Fruit fly (Drosophila melanogaster): ENCODE measurements around the gene Hs3st-B.

The Hs3st-B gene

dm6 chrX:19208014-19208413 lies 40.4 kb upstream of the Hs3st-B start, which contains the start of gene Ulp1 (continued):
- TF ChIP-seq CG3838 (GFP tag; optimal IDR thresholded peaks at IDR 0.05) (no peak), CG18476 (GFP tag; optimal IDR thresholded peaks at IDR 0.05) (no peak), CG10147 (GFP tag; optimal IDR thresholded peaks at IDR 0.05) (no peak), CG14965 (GFP tag; optimal IDR thresholded peaks at IDR 0.05; ENCODE audit: borderline replicate concordance) (no peak), Drgx (GFP tag; IDR thresholded peaks at IDR 0.05) (no peak), CG2889 (GFP tag; IDR thresholded peaks at IDR 0.05) (no peak), CG4328 (GFP tag; optimal IDR thresholded peaks at IDR 0.05) (no peak), Atf6 (GFP tag; IDR thresholded peaks at IDR 0.05) (0 out of 2 replicates have a peak, but pooled peaks have one; percentile 33), CG13894 (tag; optimal IDR thresholded peaks at IDR 0.05) (peak; percentile 39), Pdp1 (GFP tag; optimal IDR thresholded peaks at IDR 0.05) (peak in 1 of 2 experiments; percentile 47), CG14050 (GFP tag; IDR thresholded peaks at IDR 0.05) (no peak), kay (GFP tag; optimal IDR thresholded peaks at IDR 0.05) (no peak), CG15601 (tag; optimal IDR thresholded peaks at IDR 0.05) (no peak), cad (GFP tag; optimal IDR thresholded peaks at IDR 0.05) (no peak), CG1832 (GFP tag; optimal IDR thresholded peaks at IDR 0.05) (no peak), zfh2 (GFP tag; optimal IDR thresholded peaks at IDR 0.05) (peak; percentile 15), chn (GFP tag; optimal IDR thresholded peaks at IDR 0.05) (no peak), CG15514 (GFP tag; optimal IDR thresholded peaks at IDR 0.05) (peak; percentile 57), Hmr (GFP tag; optimal IDR thresholded peaks at IDR 0.05) (no peak), az2 (GFP tag; optimal IDR thresholded peaks at IDR 0.05) (no peak), trh (GFP tag; optimal IDR thresholded peaks at IDR 0.05) (no peak), CG13296 (GFP tag; optimal IDR thresholded peaks at IDR 0.05) (no peak), bigmax (GFP tag; optimal IDR thresholded peaks at IDR 0.05) (no peak), ham (GFP tag; IDR thresholded peaks at IDR 0.05) (no peak), ase (GFP tag; IDR thresholded peaks at IDR 0.05) (no peak), CG2120 (GFP tag; optimal IDR thresholded peaks at IDR 0.05) (peak; percentile 11), CG3995 (GFP tag; optimal IDR thresholded peaks at IDR 0.05) (peak; percentile 76), Dip2 (GFP tag; IDR thresholded peaks at IDR 0.05) (no peak), CG11398 (GFP tag; optimal IDR thresholded peaks at IDR 0.05) (no peak), Lpt (GFP tag; optimal IDR thresholded peaks at IDR 0.05) (no peak), CG8281 (tag; optimal IDR thresholded peaks at IDR 0.05) (no peak), fu2 (GFP tag; optimal IDR thresholded peaks at IDR 0.05) (no peak), CG18619 (GFP tag; optimal IDR thresholded peaks at IDR 0.05) (no peak), Tbp (GFP tag; optimal IDR thresholded peaks at IDR 0.05) (no peak), Hr51 (GFP tag; optimal IDR thresholded peaks at IDR 0.05) (peak in 1 of 2 experiments; percentile 14), pita (GFP tag; optimal IDR thresholded peaks at IDR 0.05) (no peak), CG10543 (GFP tag; optimal IDR thresholded peaks at IDR 0.05) (no peak), NfI (GFP tag; optimal IDR thresholded peaks at IDR 0.05) (peak; percentile 9), Ets97D (GFP tag; optimal IDR thresholded peaks at IDR 0.05) (peak; percentile 80), CG16815 (GFP tag; optimal IDR thresholded peaks at IDR 0.05) (no peak), CG10366 (GFP tag; IDR thresholded peaks at IDR 0.05) (no peak), crp (GFP tag; optimal IDR thresholded peaks at IDR 0.05) (no peak), Eip74EF (GFP tag; optimal IDR thresholded peaks at IDR 0.05) (no peak), twi (tag; optimal IDR thresholded peaks at IDR 0.05) (no peak), kni (GFP tag; optimal IDR thresholded peaks at IDR 0.05) (no peak), vnd (GFP tag; IDR thresholded peaks at IDR 0.05; ENCODE audit: partially characterized antibody) (no peak), CG7987 (GFP tag; optimal IDR thresholded peaks at IDR 0.05) (peak; percentile 2), CG34422 (GFP tag; IDR thresholded peaks at IDR 0.05) (0 out of 3 replicates have a peak, but pooled peaks have one; percentile 6), CG4424 (GFP tag; optimal IDR thresholded peaks at IDR 0.05) (no peak), Gsc (GFP tag; IDR thresholded peaks at IDR 0.05) (no peak), CG15011 (GFP tag; optimal IDR thresholded peaks at IDR 0.05) (no peak)
